Worm (Caenorhabditis elegans): Measurements from ENCODE around the gene C32D5.14.

- TF ChIP-seq nhr-12 (tag; optimal IDR thresholded peaks at IDR 0.05): no peak
- no peak for TF ChIP-seq unc-120 (tag; optimal IDR thresholded peaks at IDR 0.05; ENCODE audit: poor library complexity, severe bottlenecking)
- no peak for TF ChIP-seq ces-1 (GFP tag; optimal IDR thresholded peaks at IDR 0.05)
- no peak for TF ChIP-seq blmp-1 (tag; optimal IDR thresholded peaks at IDR 0.05)
- TF ChIP-seq lsy-2 (tag; optimal IDR thresholded peaks at IDR 0.05): no peak
Observed at ce11 chrII:6335358-6335757, at the start of gene C32D5.14.

Data from whole organism, mixed stage, embryonic.